Worm (Caenorhabditis elegans) whole organism, mixed stage, embryonic: Measurements from ENCODE around the gene sri-65.

ENCODE experiments used
- bed-3 ChIP-seq: fragments of 200-800 bp; sonication (Bioruptor generic); optimal IDR thresholded peaks from 3 replicates; lab custom pipeline; 2018; ENCODE audit warnings: mild to moderate bottlenecking, missing genetic modification characterization, moderate library complexity, missing compliant biosample characterization
- blmp-1 ChIP-seq: fragments of 150-350 bp; optimal IDR thresholded peaks from 2 replicates; lab custom pipeline; 2014; ENCODE audit warnings: missing biosample characterization, missing genetic modification characterization
- ces-1 ChIP-seq: fragments of 150-350 bp; optimal IDR thresholded peaks from 2 replicates; lab custom pipeline; 2014; ENCODE audit warnings: missing biosample characterization, missing genetic modification reagents, missing genetic modification characterization
- drap-1 ChIP-seq: fragments of 200-800 bp; sonication (Bioruptor generic); optimal IDR thresholded peaks from 3 replicates; lab custom pipeline; 2018; ENCODE audit warnings: mild to moderate bottlenecking, missing genetic modification characterization, missing compliant biosample characterization
- elt-3 ChIP-seq: fragments of 150-350 bp; optimal IDR thresholded peaks from 2 replicates; lab custom pipeline; 2014; ENCODE audit warnings: missing biosample characterization, missing genetic modification characterization
- lin-13 ChIP-seq: fragments of 150-350 bp; optimal IDR thresholded peaks from 2 replicates; lab custom pipeline; 2014; ENCODE audit warnings: missing biosample characterization, missing genetic modification characterization
- nhr-28 ChIP-seq: fragments of 150-350 bp; optimal IDR thresholded peaks from 2 replicates; lab custom pipeline; 2014; ENCODE audit warnings: missing biosample characterization, missing genetic modification characterization
- snpc-4 ChIP-seq: fragments of 150-350 bp; optimal IDR thresholded peaks from 2 replicates; lab custom pipeline; 2014; ENCODE audit warnings: missing biosample characterization, missing genetic modification characterization
- unc-39 ChIP-seq: fragments of 150-350 bp; optimal IDR thresholded peaks from 2 replicates; lab custom pipeline; 2014; ENCODE audit warnings: missing biosample characterization, missing genetic modification characterization
- unc-62 ChIP-seq: fragments of 150-350 bp; optimal IDR thresholded peaks from 2 replicates; lab custom pipeline; 2014; ENCODE audit warnings: missing biosample characterization, missing genetic modification reagents, missing genetic modification characterization
- ztf-11 ChIP-seq: fragments of 150-350 bp; optimal IDR thresholded peaks from 2 replicates; lab custom pipeline; 2014; ENCODE audit warnings: missing biosample characterization, missing genetic modification characterization

- TF ChIP-seq unc-62 (GFP tag; lab: Kevin White, UChicago) (no peak), elt-3 (tag; lab: Kevin White, UChicago) (no peak), blmp-1 (tag; lab: Kevin White, UChicago) (no peak), ztf-11 (tag; lab: Kevin White, UChicago) (no peak), nhr-28 (tag; lab: Kevin White, UChicago) (no peak), unc-39 (tag; lab: Kevin White, UChicago) (no peak), bed-3 (GFP tag; lab: Kevin White, UChicago) (no peak), snpc-4 (tag; lab: Kevin White, UChicago) (no peak), lin-13 (tag; lab: Kevin White, UChicago) (no peak), ces-1 (no peak), drap-1 (GFP tag; lab: Kevin White, UChicago) (no peak)
Observed at ce11 chrV:16342258-16342618, 45.9 kb downstream of the sri-65 start, which contains the start of gene nhr-193.
